Worm (Caenorhabditis elegans): ENCODE results near the gene mob-1.

ce11 chrIV:11864226-11864625 is 3.9 kb downstream of the mob-1 start, which contains the start of gene trpa-1:
- no peak for TF ChIP-seq nhr-25 (tag; optimal IDR thresholded peaks at IDR 0.05; ENCODE audit: borderline replicate concordance, insufficient read depth)
- no peak for TF ChIP-seq pqm-1 (tag; optimal IDR thresholded peaks at IDR 0.05)
- TF ChIP-seq aly-2 (tag; optimal IDR thresholded peaks at IDR 0.05) = no peak
